Fruit fly (Drosophila melanogaster): ENCODE data around the gene Rtc1.

Gene Rtc1

DNA sequence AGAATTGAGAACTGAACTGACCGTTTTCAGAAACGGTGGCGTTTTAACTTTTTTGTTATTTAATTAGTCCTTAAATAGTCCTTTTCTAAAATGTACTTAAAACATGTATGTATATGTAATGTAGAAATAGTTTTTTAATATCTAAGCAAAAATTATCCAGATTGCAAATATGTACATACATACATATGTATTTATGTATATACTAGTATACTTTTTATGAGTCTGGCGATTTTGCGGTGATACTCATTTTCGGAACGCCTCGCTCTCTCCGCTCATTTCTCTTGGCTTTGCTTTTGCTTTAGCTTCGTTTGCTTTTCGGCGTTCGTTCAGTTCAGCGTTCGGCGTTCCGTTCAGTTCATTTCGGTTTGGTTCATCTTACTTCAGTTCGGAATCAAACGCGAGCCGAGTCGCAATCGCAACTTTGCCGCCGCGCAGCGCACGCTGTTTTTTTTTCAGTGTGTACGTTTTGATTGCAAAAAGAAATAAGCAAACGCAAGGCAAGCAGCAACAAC is 5.4 kb downstream of the Rtc1 start, which contains the start of gene rdgB (continued):
- TF ChIP-seq dac (GFP tag; optimal IDR thresholded peaks at IDR 0.05) (peak; percentile 81), CG3919 (GFP tag; optimal IDR thresholded peaks at IDR 0.05) (peak; percentile 88), esn (GFP tag; optimal IDR thresholded peaks at IDR 0.05) (peak; percentile 88), salr (GFP tag; optimal IDR thresholded peaks at IDR 0.05) (peak in 1 of 2 experiments; percentile 93), CG3032 (tag; optimal IDR thresholded peaks at IDR 0.05) (peak; percentile 83), pdm3 (GFP tag; optimal IDR thresholded peaks at IDR 0.05) (peak; percentile 85), CG11902 (GFP tag; optimal IDR thresholded peaks at IDR 0.05) (peak; percentile 76), svp (GFP tag) (peak; percentile 88), Hr38 (GFP tag; optimal IDR thresholded peaks at IDR 0.05) (no peak), CG11762 (GFP tag; optimal IDR thresholded peaks at IDR 0.05; ENCODE audit: insufficient read depth) (peak; percentile 78), achi (GFP tag; optimal IDR thresholded peaks at IDR 0.05) (peak; percentile 86), eg (GFP tag; IDR thresholded peaks at IDR 0.05) (peak; percentile 64; the same call in 2 of the 3 replicates), Ets21C (GFP tag; optimal IDR thresholded peaks at IDR 0.05) (peak; percentile 35), Smox (GFP tag; optimal IDR thresholded peaks at IDR 0.05) (peak; percentile 83), ss (GFP tag; optimal IDR thresholded peaks at IDR 0.05) (peak; percentile 4 to 71), CG9139 (GFP tag; optimal IDR thresholded peaks at IDR 0.05) (peak; percentile 32), CG4318 (GFP tag; optimal IDR thresholded peaks at IDR 0.05) (peak; percentile 92), CG7368 (GFP tag; optimal IDR thresholded peaks at IDR 0.05) (peak; percentile 11), dsx (GFP tag; optimal IDR thresholded peaks at IDR 0.05; ENCODE audit: poor library complexity, severe bottlenecking) (peak; percentile 56), Blimp-1 (GFP tag; optimal IDR thresholded peaks at IDR 0.05) (peak; percentile 77), Sox15 (GFP tag; optimal IDR thresholded peaks at IDR 0.05) (peak; percentile 84), CG6163 (GFP tag; IDR thresholded peaks at IDR 0.05) (peak; percentile 68; the same call in 2 of the 3 replicates), CG31627 (GFP tag; optimal IDR thresholded peaks at IDR 0.05) (peak; percentile 72), vri (GFP tag; optimal IDR thresholded peaks at IDR 0.05) (peak; percentile 9), CG1621 (tag; optimal IDR thresholded peaks at IDR 0.05) (peak; percentile 37), CG15336 (GFP tag; IDR thresholded peaks at IDR 0.05) (peak; percentile 78)

DNA sequence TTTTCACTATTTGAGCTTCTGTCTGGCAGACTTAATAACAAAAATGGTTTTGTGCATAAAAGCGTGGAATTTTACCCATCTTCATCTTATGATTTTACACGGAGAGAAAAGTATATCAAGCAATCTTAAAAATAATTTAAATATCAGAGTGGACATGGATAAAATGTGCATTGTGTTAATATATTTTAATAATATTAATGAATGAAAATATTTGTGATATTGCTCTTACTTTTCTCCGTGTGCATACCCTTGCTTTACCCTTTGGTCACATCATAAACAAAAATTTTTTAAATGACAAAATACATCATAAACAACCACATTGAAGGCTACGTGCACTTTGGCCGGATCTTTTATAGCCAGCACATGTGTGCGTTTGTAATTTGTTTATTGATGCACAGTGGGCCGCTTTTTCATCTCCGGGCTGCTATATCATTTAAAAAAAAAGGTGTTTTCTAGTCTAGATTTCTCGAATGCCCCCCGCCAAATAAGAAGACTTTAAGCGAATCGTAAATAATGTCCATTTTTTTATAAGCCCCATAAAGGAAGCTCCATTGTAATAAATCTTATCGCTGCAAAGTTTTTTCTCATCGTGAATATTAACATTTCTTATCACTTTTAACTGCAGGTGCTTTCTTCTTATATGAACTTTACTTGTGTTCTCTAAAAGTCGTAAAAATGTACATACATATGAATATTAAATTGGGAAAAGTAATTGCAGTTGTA is 7.6 kb downstream of the Rtc1 start:
- no peak for TF ChIP-seq Blimp-1 (GFP tag; optimal IDR thresholded peaks at IDR 0.05)
- peak; percentile 31 for TF ChIP-seq CG34406 (GFP tag; optimal IDR thresholded peaks at IDR 0.05)
- no peak for TF ChIP-seq CG11762 (GFP tag; optimal IDR thresholded peaks at IDR 0.05; ENCODE audit: insufficient read depth)
- peak; percentile 30 for TF ChIP-seq Sox14 (GFP tag; optimal IDR thresholded peaks at IDR 0.05)
- TF ChIP-seq Smox (GFP tag; optimal IDR thresholded peaks at IDR 0.05): peak; percentile 31
- TF ChIP-seq CG8119 (GFP tag; IDR thresholded peaks at IDR 0.05): peak; percentile 63
- peak; percentile 7 for TF ChIP-seq CG31627 (GFP tag; optimal IDR thresholded peaks at IDR 0.05)
- TF ChIP-seq CG6808 (GFP tag; optimal IDR thresholded peaks at IDR 0.05): no peak
- TF ChIP-seq CG6854 (GFP tag; optimal IDR thresholded peaks at IDR 0.05): no peak
- no peak for TF ChIP-seq CG11902 (GFP tag; optimal IDR thresholded peaks at IDR 0.05)
- no peak for TF ChIP-seq CG7368 (GFP tag; optimal IDR thresholded peaks at IDR 0.05)
- TF ChIP-seq eg (GFP tag; IDR thresholded peaks at IDR 0.05): peak; percentile 49; the same call in 2 of the 3 replicates
- TF ChIP-seq vri (GFP tag; optimal IDR thresholded peaks at IDR 0.05): peak; percentile 61
- TF ChIP-seq Eip93F (GFP tag; optimal IDR thresholded peaks at IDR 0.05): no peak
- no peak for TF ChIP-seq Sox15 (GFP tag; optimal IDR thresholded peaks at IDR 0.05)
- peak; percentile 64 for TF ChIP-seq Sox102F (GFP tag; optimal IDR thresholded peaks at IDR 0.05)
- peak; percentile 13 for TF ChIP-seq Lpt (GFP tag; optimal IDR thresholded peaks at IDR 0.05)
- TF ChIP-seq pdm3 (GFP tag; optimal IDR thresholded peaks at IDR 0.05): peak; percentile 54
- no peak for TF ChIP-seq CG16779 (tag; optimal IDR thresholded peaks at IDR 0.05)
- peak; percentile 62 for TF ChIP-seq esn (GFP tag; optimal IDR thresholded peaks at IDR 0.05)
- TF ChIP-seq CG3919 (GFP tag; optimal IDR thresholded peaks at IDR 0.05): peak; percentile 53
- no peak for TF ChIP-seq fkh (GFP tag; optimal IDR thresholded peaks at IDR 0.05)
- TF ChIP-seq CG11294 (GFP tag; IDR thresholded peaks at IDR 0.05): no peak
- TF ChIP-seq dac (GFP tag; optimal IDR thresholded peaks at IDR 0.05): no peak
- TF ChIP-seq Ets21C (GFP tag; optimal IDR thresholded peaks at IDR 0.05): no peak
- TF ChIP-seq OdsH (GFP tag; optimal IDR thresholded peaks at IDR 0.05): peak; percentile 60
- peak in 1 of 2 experiments; percentile 50 for TF ChIP-seq salr (GFP tag; optimal IDR thresholded peaks at IDR 0.05)
- TF ChIP-seq Ets96B (tag; optimal IDR thresholded peaks at IDR 0.05): peak; percentile 35
- TF ChIP-seq CG15336 (GFP tag; IDR thresholded peaks at IDR 0.05): peak; percentile 75
- no peak for TF ChIP-seq fd59A (GFP tag; optimal IDR thresholded peaks at IDR 0.05)
- TF ChIP-seq dsx (GFP tag; optimal IDR thresholded peaks at IDR 0.05; ENCODE audit: poor library complexity, severe bottlenecking): no peak
- no peak for TF ChIP-seq CG8632 (GFP tag; optimal IDR thresholded peaks at IDR 0.05)
- TF ChIP-seq CG8319 (GFP tag; optimal IDR thresholded peaks at IDR 0.05): no peak
- no peak for TF ChIP-seq fd85E (GFP tag; optimal IDR thresholded peaks at IDR 0.05)
- TF ChIP-seq Hr39 (GFP tag; optimal IDR thresholded peaks at IDR 0.05): peak; percentile 40
- peak; percentile 82 for TF ChIP-seq svp (GFP tag)
